Fruit fly (Drosophila melanogaster) whole organism, prepupa: ENCODE measurements around the gene Lcp65Ag2.
A peak's percentile ranks its signal among the peaks of the same experiment; 100 is the strongest.

Experiments
- Blimp-1 ChIP-seq: fragments of 200-800 bp; sonication (Bioruptor generic); optimal IDR thresholded peaks from 3 replicates; lab custom pipeline; 2017; ENCODE audit warnings: missing biosample characterization, missing genetic modification characterization, mild to moderate bottlenecking, moderate library complexity, missing genetic modification reagents
- CG10631 ChIP-seq: fragments of 200-800 bp; sonication (Bioruptor generic); optimal IDR thresholded peaks from 2 replicates; lab custom pipeline; 2016; ENCODE audit warnings: missing biosample characterization, missing genetic modification characterization
- CG10669 ChIP-seq: fragments of 200-800 bp; sonication (Bioruptor generic); optimal IDR thresholded peaks from 3 replicates; lab custom pipeline; 2018; ENCODE audit warnings: missing biosample characterization, mild to moderate bottlenecking, missing genetic modification characterization, moderate library complexity
- CG11294 ChIP-seq: fragments of 200-800 bp; sonication (Bioruptor generic); IDR thresholded peaks from 2 replicates; pipeline ENCODE4 v1.3.6; 2022; ENCODE audit warnings: missing biosample characterization, missing genetic modification characterization
- CG11762 ChIP-seq: fragments of 200-800 bp; sonication (Bioruptor generic); optimal IDR thresholded peaks from 3 replicates; lab custom pipeline; 2016; ENCODE audit warnings: missing biosample characterization, missing genetic modification characterization; ENCODE audit not compliant: insufficient read depth
- CG16779 ChIP-seq: fragments of 200-800 bp; sonication (Bioruptor generic); optimal IDR thresholded peaks from 3 replicates; lab custom pipeline; 2017; ENCODE audit warnings: missing biosample characterization, mild to moderate bottlenecking, missing genetic modification characterization
- CG31627 ChIP-seq: fragments of 200-800 bp; sonication (Bioruptor generic); optimal IDR thresholded peaks from 3 replicates; lab custom pipeline; 2016; ENCODE audit warnings: missing biosample characterization, missing genetic modification characterization
- CG32006 ChIP-seq: fragments of 200-800 bp; sonication (Bioruptor generic); optimal IDR thresholded peaks from 3 replicates; lab custom pipeline; 2017; ENCODE audit warnings: missing biosample characterization, mild to moderate bottlenecking, missing genetic modification characterization
- CG34406 ChIP-seq: fragments of 200-800 bp; sonication (Bioruptor generic); optimal IDR thresholded peaks from 3 replicates; lab custom pipeline; 2016; ENCODE audit warnings: missing biosample characterization, missing genetic modification characterization
- CG3919 ChIP-seq: fragments of 200-800 bp; sonication (Bioruptor generic); optimal IDR thresholded peaks from 3 replicates; lab custom pipeline; 2016; ENCODE audit warnings: missing biosample characterization, missing genetic modification characterization
- CG4318 ChIP-seq: fragments of 200-800 bp; sonication (Bioruptor generic); optimal IDR thresholded peaks from 3 replicates; lab custom pipeline; 2017; ENCODE audit warnings: missing biosample characterization, mild to moderate bottlenecking, missing genetic modification characterization
- CG6163 ChIP-seq: fragments of 200-800 bp; sonication (Bioruptor generic); IDR thresholded peaks from 3 replicates; pipeline ENCODE4 v1.3.6; 2022; ENCODE audit warnings: missing biosample characterization, missing genetic modification characterization
- CG6276 ChIP-seq: fragments of 200-800 bp; sonication (Bioruptor generic); optimal IDR thresholded peaks from 2 replicates; lab custom pipeline; 2017; ENCODE audit warnings: missing biosample characterization, mild to moderate bottlenecking, missing genetic modification characterization
- CG6792 ChIP-seq: fragments of 200-800 bp; sonication (Bioruptor generic); optimal IDR thresholded peaks from 3 replicates; lab custom pipeline; 2016; ENCODE audit warnings: missing biosample characterization, missing genetic modification characterization
- CG6808 ChIP-seq: fragments of 200-800 bp; sonication (Bioruptor generic); optimal IDR thresholded peaks from 3 replicates; lab custom pipeline; 2017; ENCODE audit warnings: missing biosample characterization, missing genetic modification characterization, mild to moderate bottlenecking, moderate library complexity, missing genetic modification reagents
- CG6854 ChIP-seq: fragments of 200-800 bp; sonication (Bioruptor generic); optimal IDR thresholded peaks from 2 replicates; lab custom pipeline; 2017; ENCODE audit warnings: missing biosample characterization, mild to moderate bottlenecking, missing genetic modification characterization
- CG7368 ChIP-seq: fragments of 200-800 bp; sonication (Bioruptor generic); optimal IDR thresholded peaks from 3 replicates; lab custom pipeline; 2016; ENCODE audit warnings: missing biosample characterization, missing genetic modification characterization
- CG8119 ChIP-seq: fragments of 200-800 bp; sonication (Bioruptor generic); IDR thresholded peaks from 3 replicates; pipeline ENCODE4 v1.3.6; 2022; ENCODE audit warnings: missing biosample characterization, missing genetic modification characterization
- Eip75B ChIP-seq: fragments of 200-800 bp; sonication (Bioruptor generic); optimal IDR thresholded peaks from 3 replicates; lab custom pipeline; 2016; ENCODE audit warnings: missing biosample characterization, missing genetic modification characterization
- Eip78C ChIP-seq: fragments of 200-800 bp; sonication (Bioruptor generic); peaks from one replicate; lab custom pipeline; 2016; ENCODE audit warnings: missing biosample characterization, missing genetic modification characterization
- Eip93F ChIP-seq: fragments of 200-800 bp; sonication (Bioruptor generic); optimal IDR thresholded peaks from 2 replicates; lab custom pipeline; 2016; ENCODE audit warnings: missing biosample characterization, mild to moderate bottlenecking, missing genetic modification characterization
- Ets21C ChIP-seq: fragments of 200-800 bp; sonication (Bioruptor generic); optimal IDR thresholded peaks from 3 replicates; lab custom pipeline; 2016; ENCODE audit warnings: missing biosample characterization, missing genetic modification characterization
- Gug ChIP-seq: fragments of 200-800 bp; sonication (Bioruptor generic); IDR thresholded peaks from 2 replicates; pipeline ENCODE4 v1.3.6; 2022; ENCODE audit warnings: missing biosample characterization, missing genetic modification characterization
- Hr38 ChIP-seq: sonication (Bioruptor generic); optimal IDR thresholded peaks from 2 replicates; lab custom pipeline; 2016; ENCODE audit warnings: missing biosample characterization, missing genetic modification characterization
- Hr39 ChIP-seq: fragments of 200-800 bp; sonication (Bioruptor generic); optimal IDR thresholded peaks from 2 replicates; lab custom pipeline; 2016; ENCODE audit warnings: missing biosample characterization, missing genetic modification characterization
- Hr4 ChIP-seq: fragments of 200-800 bp; sonication (Bioruptor generic); optimal IDR thresholded peaks from 3 replicates; lab custom pipeline; 2016; ENCODE audit warnings: missing biosample characterization, missing genetic modification characterization
- Met ChIP-seq: fragments of 200-800 bp; sonication (Bioruptor generic); optimal IDR thresholded peaks from 3 replicates; lab custom pipeline; 2016; ENCODE audit warnings: missing biosample characterization, missing genetic modification characterization
- OdsH ChIP-seq: fragments of 200-800 bp; sonication (Bioruptor generic); optimal IDR thresholded peaks from 3 replicates; lab custom pipeline; 2016; ENCODE audit warnings: missing biosample characterization, missing genetic modification characterization
- Smox ChIP-seq: fragments of 200-800 bp; sonication (Bioruptor generic); optimal IDR thresholded peaks from 3 replicates; lab custom pipeline; 2016; ENCODE audit warnings: missing biosample characterization, missing genetic modification characterization
- Sox102F ChIP-seq: fragments of 200-800 bp; sonication (Bioruptor generic); optimal IDR thresholded peaks from 2 replicates; lab custom pipeline; 2016; ENCODE audit warnings: missing biosample characterization, mild to moderate bottlenecking, missing genetic modification characterization
- Sox14 ChIP-seq: fragments of 200-800 bp; sonication (Bioruptor generic); optimal IDR thresholded peaks from 3 replicates; lab custom pipeline; 2016; ENCODE audit warnings: missing biosample characterization, missing genetic modification characterization
- Sox15 ChIP-seq: fragments of 200-800 bp; sonication (Bioruptor generic); optimal IDR thresholded peaks from 3 replicates; lab custom pipeline; 2016; ENCODE audit warnings: missing biosample characterization, missing genetic modification characterization
- achi ChIP-seq: fragments of 200-800 bp; sonication (Bioruptor generic); optimal IDR thresholded peaks from 3 replicates; lab custom pipeline; 2016; ENCODE audit warnings: missing biosample characterization, missing genetic modification characterization
- acj6 ChIP-seq: fragments of 200-800 bp; sonication (Bioruptor generic); optimal IDR thresholded peaks from 3 replicates; lab custom pipeline; 2016; ENCODE audit warnings: missing biosample characterization, missing genetic modification characterization
- cyc ChIP-seq: fragments of 200-800 bp; sonication (Bioruptor generic); optimal IDR thresholded peaks from 3 replicates; lab custom pipeline; 2016; ENCODE audit warnings: missing biosample characterization, missing genetic modification characterization
- dsx ChIP-seq: fragments of 200-800 bp; optimal IDR thresholded peaks from 3 replicates; lab custom pipeline; 2019; ENCODE audit warnings: missing biosample characterization, mild to moderate bottlenecking, missing genetic modification characterization, moderate library complexity; ENCODE audit not compliant: poor library complexity, severe bottlenecking
- fd85E ChIP-seq: fragments of 200-800 bp; sonication (Bioruptor generic); optimal IDR thresholded peaks from 3 replicates; lab custom pipeline; 2016; ENCODE audit warnings: missing biosample characterization, missing genetic modification characterization
- net ChIP-seq: fragments of 200-800 bp; sonication (Bioruptor generic); optimal IDR thresholded peaks from 3 replicates; lab custom pipeline; 2016; ENCODE audit warnings: missing biosample characterization, missing genetic modification characterization
- pdm3 ChIP-seq: fragments of 200-800 bp; sonication (Bioruptor generic); optimal IDR thresholded peaks from 3 replicates; lab custom pipeline; 2016; ENCODE audit warnings: missing biosample characterization, missing genetic modification characterization
- salr ChIP-seq, 2 experiments: fragments of 200-800 bp; sonication (Bioruptor generic); optimal IDR thresholded peaks; 3 replicates each; lab custom pipeline; 2016 to 2018; ENCODE audit warnings: missing biosample characterization in 2 of 2, missing genetic modification characterization in 2 of 2, mild to moderate bottlenecking in 1 of 2
- spab ChIP-seq: fragments of 200-800 bp; sonication (Bioruptor generic); optimal IDR thresholded peaks from 2 replicates; lab custom pipeline; 2017; ENCODE audit warnings: missing biosample characterization, mild to moderate bottlenecking, missing genetic modification characterization, missing genetic modification reagents
- ss ChIP-seq, 2 experiments: fragments of 200-800 bp; sonication (Bioruptor generic); optimal IDR thresholded peaks; 2 replicates in 1 of 2; 3 replicates in 1 of 2; lab custom pipeline; 2017 to 2018; ENCODE audit warnings: mild to moderate bottlenecking in 2 of 2, missing biosample characterization in 2 of 2, missing genetic modification characterization in 2 of 2, moderate library complexity in 1 of 2
- svp ChIP-seq: fragments of 200-800 bp; sonication (Bioruptor generic); peaks from one replicate; lab custom pipeline; 2016; ENCODE audit warnings: missing biosample characterization, missing genetic modification characterization
- topi ChIP-seq: fragments of 200-800 bp; sonication (Bioruptor generic); optimal IDR thresholded peaks from 3 replicates; lab custom pipeline; 2016; ENCODE audit warnings: missing biosample characterization, missing genetic modification characterization
- vri ChIP-seq: fragments of 200-800 bp; sonication (Bioruptor generic); optimal IDR thresholded peaks from 3 replicates; lab custom pipeline; 2016; ENCODE audit warnings: missing biosample characterization, mild to moderate bottlenecking, missing genetic modification characterization

The Lcp65Ag2 gene

DNA sequence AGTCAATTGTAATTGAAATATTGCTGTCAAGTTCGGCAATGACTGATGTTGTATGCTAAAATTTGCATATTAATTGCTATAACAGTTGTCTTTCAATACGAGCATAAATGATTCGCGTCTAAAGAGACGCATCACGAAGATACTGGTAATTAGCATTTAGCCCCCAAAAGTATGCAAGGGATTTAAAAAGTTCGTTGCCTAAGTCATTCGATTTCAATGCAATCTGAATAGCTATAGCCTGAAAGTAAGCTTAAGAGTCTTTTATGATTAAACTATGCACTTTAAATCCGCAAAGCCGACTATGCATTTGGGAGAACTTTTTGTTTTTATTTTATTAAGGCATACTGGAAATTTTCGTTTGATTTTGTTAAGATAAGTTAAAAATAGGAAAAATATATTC lies 3.8 kb downstream of the Lcp65Ag2 start:
- no peak for TF ChIP-seq CG6808 (GFP tag; lab: Kevin White, UChicago)
- no peak for TF ChIP-seq topi (GFP tag; lab: Kevin White, UChicago)
- no peak for TF ChIP-seq CG11762 (GFP tag; lab: Kevin White, UChicago)
- no peak for TF ChIP-seq pdm3 (GFP tag; lab: Kevin White, UChicago)
- no peak for TF ChIP-seq spab
- TF ChIP-seq Sox102F, result no peak
- no peak for TF ChIP-seq CG34406 (GFP tag; lab: Kevin White, UChicago)
- TF ChIP-seq CG32006 (GFP tag; lab: Kevin White, UChicago), result no peak
- no peak for TF ChIP-seq Blimp-1
- no peak for TF ChIP-seq CG10669
- no peak for TF ChIP-seq CG16779 (tag; lab: Kevin White, UChicago)
- TF ChIP-seq svp (GFP tag; lab: Kevin White, UChicago), result no peak
- TF ChIP-seq CG3919 (GFP tag; lab: Kevin White, UChicago), result no peak
- TF ChIP-seq Sox15 (GFP tag; lab: Kevin White, UChicago), result no peak
- no peak for TF ChIP-seq CG4318
- TF ChIP-seq Eip75B (GFP tag; lab: Kevin White, UChicago), result no peak
- TF ChIP-seq, all 60 proteins: peak for 0

DNA sequence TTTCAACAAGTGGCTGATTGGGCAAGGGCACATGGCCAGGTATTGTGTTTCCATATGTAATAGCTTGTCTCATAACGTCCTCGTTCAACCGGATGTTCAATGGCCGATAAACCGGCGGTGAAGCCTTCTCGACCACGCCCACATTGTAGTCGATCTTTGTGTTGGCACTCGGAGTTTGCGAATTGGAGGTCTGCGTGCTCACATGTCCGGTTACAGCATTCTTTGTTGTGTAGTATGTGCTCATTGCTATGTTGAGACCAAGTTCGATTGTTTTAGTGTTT lies 8.0 kb downstream of the Lcp65Ag2 start:
- TF ChIP-seq CG6808 (GFP tag; lab: Kevin White, UChicago), result no peak
- TF ChIP-seq, all 60 proteins: peak for 0

DNA sequence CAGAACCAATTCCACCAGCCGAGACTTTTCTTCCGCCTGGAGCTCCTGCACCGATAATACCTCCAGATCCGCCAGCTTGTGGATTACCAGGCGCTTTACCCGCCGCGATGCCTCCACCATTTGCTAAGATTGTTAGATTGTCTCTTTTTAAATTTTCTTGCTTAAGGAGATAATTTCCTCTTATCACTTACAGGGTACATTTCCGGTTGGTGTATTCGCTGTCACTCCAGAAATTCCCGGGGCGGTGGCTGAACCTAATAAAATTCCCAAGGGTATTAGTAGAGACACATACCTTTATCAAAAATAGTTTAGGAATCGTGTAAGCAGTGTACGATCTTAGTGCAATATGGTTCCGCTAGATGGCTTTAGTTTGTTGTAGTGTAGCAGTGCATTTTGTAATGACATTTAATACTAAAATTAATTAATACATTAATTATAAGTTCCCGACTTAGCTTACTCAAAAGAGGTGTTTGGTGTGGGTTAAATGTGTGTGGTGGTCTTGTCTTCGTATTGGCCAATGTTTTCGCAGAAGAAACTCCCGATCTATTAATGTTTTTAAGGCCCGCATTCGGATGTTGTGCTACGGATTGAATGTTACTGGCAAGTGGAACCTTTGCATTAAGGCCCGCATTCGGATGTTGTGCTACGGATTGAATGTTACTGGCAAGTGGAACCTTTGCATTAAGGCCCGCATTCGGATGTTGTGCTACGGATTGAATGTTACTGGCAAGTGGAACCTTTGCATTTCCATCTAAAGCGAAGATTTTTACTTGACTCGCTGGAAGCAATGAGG lies 8.6 kb downstream of the Lcp65Ag2 start:
- TF ChIP-seq Met (GFP tag; lab: Kevin White, UChicago) (peak; percentile 11), dsx (GFP tag; lab: Kevin White, UChicago) (no peak), acj6 (GFP tag; lab: Kevin White, UChicago) (no peak), CG16779 (tag; lab: Kevin White, UChicago) (no peak), vri (GFP tag; lab: Kevin White, UChicago) (no peak), CG6854 (no peak), Sox14 (GFP tag; lab: Kevin White, UChicago) (no peak), CG11294 (no peak), cyc (peak; percentile 26), Smox (GFP tag; lab: Kevin White, UChicago) (no peak), Sox15 (GFP tag; lab: Kevin White, UChicago) (no peak), CG7368 (GFP tag; lab: Kevin White, UChicago) (peak; percentile 29), Hr38 (GFP tag; lab: Kevin White, UChicago) (no peak), net (GFP tag; lab: Kevin White, UChicago) (no peak), CG6808 (GFP tag; lab: Kevin White, UChicago) (peak; percentile 10), Eip78C (GFP tag; lab: Kevin White, UChicago) (peak; percentile 87), CG4318 (no peak), ss (GFP tag; optimal IDR thresholded peaks at IDR 0.05; lab: Kevin White, UChicago) (no peak), Eip75B (GFP tag; lab: Kevin White, UChicago) (peak; percentile 43), OdsH (GFP tag; lab: Kevin White, UChicago) (peak; percentile 15), fd85E (GFP tag; lab: Kevin White, UChicago) (no peak), CG6792 (GFP tag; lab: Kevin White, UChicago) (no peak), Sox102F (no peak), pdm3 (GFP tag; lab: Kevin White, UChicago) (peak; percentile 3), Ets21C (GFP tag; lab: Kevin White, UChicago) (no peak), CG31627 (no peak), salr (GFP tag; optimal IDR thresholded peaks at IDR 0.05; lab: Kevin White, UChicago) (no peak), Eip93F (GFP tag; lab: Kevin White, UChicago) (no peak), CG6276 (GFP tag; lab: Kevin White, UChicago) (no peak), Hr39 (GFP tag; lab: Kevin White, UChicago) (no peak), Blimp-1 (peak; percentile 3), topi (GFP tag; lab: Kevin White, UChicago) (peak; percentile 41), CG6163 (GFP tag; lab: Robert Waterston, UW) (no peak; the same call in 1 of the 3 replicates), CG8119 (GFP tag; lab: Robert Waterston, UW) (no peak), Hr4 (GFP tag; lab: Kevin White, UChicago) (no peak), achi (no peak), CG34406 (GFP tag; lab: Kevin White, UChicago) (no peak), Gug (GFP tag; lab: Robert Waterston, UW) (no peak), CG10631 (no peak), CG11762 (GFP tag; lab: Kevin White, UChicago) (no peak)
